Worm (Caenorhabditis elegans) whole organism, L2 larva: Measurements from ENCODE around the gene ugt-32.

Source experiments
- nhr-10 ChIP-seq: sonication (generic microtip); optimal IDR thresholded peaks from 2 replicates; lab custom pipeline; 2017; ENCODE audit warnings: missing biosample characterization, missing genetic modification characterization
- nhr-25 ChIP-seq: fragments of 150-350 bp; sonication (generic microtip); optimal IDR thresholded peaks from 3 replicates; lab custom pipeline; 2014; ENCODE audit warnings: missing biosample characterization, missing genetic modification characterization
- zag-1 ChIP-seq: fragments of 150-350 bp; optimal IDR thresholded peaks from 2 replicates; lab custom pipeline; 2014; ENCODE audit warnings: missing biosample characterization, missing genetic modification characterization

ugt-32 gene

ce11 chrV:3799737-3800136 is 44.1 kb downstream of the ugt-32 start:
- TF ChIP-seq nhr-25 (tag; lab: Kevin White, UChicago) (no peak), zag-1 (no peak), nhr-10 (tag; lab: Kevin White, UChicago) (no peak)
